Fruit fly (Drosophila melanogaster) Kc167 (cell line): ENCODE data around the gene CG17982.

Experiments
- Sin3A ChIP-seq: fragments of >200 bp; optimal IDR thresholded peaks from 2 replicates; lab custom pipeline; 2018; ENCODE audit warnings: missing external identifiers
- h ChIP-seq: fragments of >200 bp; optimal IDR thresholded peaks from 3 replicates; lab custom pipeline; 2018; ENCODE audit warnings: missing external identifiers
- psq ChIP-seq: fragments of >200 bp; optimal IDR thresholded peaks from 2 replicates; lab custom pipeline; 2017; ENCODE audit warnings: missing external identifiers

dm6 chrX:8145501-8146157, 2.0 kb upstream of the CG17982 start, which contains the start of the genes alpha-PheRS and CG2129:
- TF ChIP-seq psq (lab: Kevin White, UChicago), result no peak
- no peak for TF ChIP-seq Sin3A (lab: Kevin White, UChicago)
- TF ChIP-seq h, result no peak
